Worm (Caenorhabditis elegans): ENCODE data around the gene clc-33.
"Not testable (repeated sequence)": the region's sequence is repeated elsewhere in the genome, so short reads cannot be mapped to it uniquely, and the experiment has no call there.

clc-33 gene

ce11 chrII:840131-840530, at the start of gene clc-33:
Gene clc-33 (plus strand): TSS chrII:840431.
- TF ChIP-seq W03F9.2 (tag; optimal IDR thresholded peaks at IDR 0.05): no peak
- no peak for TF ChIP-seq him-1 (tag; optimal IDR thresholded peaks at IDR 0.05)
- TF ChIP-seq dao-5 (tag; optimal IDR thresholded peaks at IDR 0.05): no peak

DNA sequence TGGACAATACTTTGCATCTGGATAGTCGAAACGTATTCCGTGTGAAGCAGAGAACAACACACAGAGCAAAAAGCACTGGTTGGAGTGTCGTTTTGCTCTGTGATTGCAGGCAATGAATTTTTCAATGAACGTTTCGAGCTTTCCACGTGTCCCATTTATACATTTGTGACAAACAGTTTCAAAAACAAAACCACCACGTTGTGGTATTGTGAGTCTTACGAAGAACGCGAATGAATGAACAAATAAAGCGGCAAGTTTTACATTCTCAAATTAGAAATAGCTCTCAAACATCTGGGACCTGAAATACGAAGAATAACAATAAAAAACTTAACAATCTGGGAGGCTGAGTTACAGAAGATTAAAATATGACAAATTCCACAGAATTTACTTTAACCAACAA, 48.4 kb upstream of the clc-33 start, which contains the start of gene F46F5.1:
TSS of gene F46F5.1 (minus strand) at position 101 of the 400 bp plus-strand sequence.
- TF ChIP-seq him-1 (tag; optimal IDR thresholded peaks at IDR 0.05) (no peak), W03F9.2 (tag; optimal IDR thresholded peaks at IDR 0.05) (no peak), dao-5 (tag; optimal IDR thresholded peaks at IDR 0.05) (no peak)

DNA sequence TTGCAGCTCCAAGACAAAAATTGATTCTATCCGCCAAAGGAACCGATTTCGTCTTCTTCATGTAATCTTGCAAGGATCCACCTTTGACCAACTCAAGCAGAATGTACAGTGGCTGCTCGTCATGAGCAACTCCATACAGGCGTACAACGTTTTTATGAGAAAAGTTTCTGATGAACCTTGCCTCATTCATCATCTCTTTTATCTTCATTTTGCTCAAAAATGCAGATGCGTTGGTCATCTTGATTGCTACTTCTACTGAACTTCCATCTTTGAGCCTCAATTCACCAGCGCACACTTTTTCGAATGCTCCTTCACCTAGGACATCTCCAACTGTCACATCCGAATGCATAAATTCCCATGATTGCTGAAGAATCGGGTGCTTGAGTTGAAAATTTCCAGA, 43.3 kb upstream of the clc-33 start:
- TF ChIP-seq him-1 (tag; optimal IDR thresholded peaks at IDR 0.05) (no peak), W03F9.2 (tag; optimal IDR thresholded peaks at IDR 0.05) (no peak), dao-5 (tag; optimal IDR thresholded peaks at IDR 0.05) (no peak)

- TF ChIP-seq dao-5 (tag; optimal IDR thresholded peaks at IDR 0.05) (no peak), him-1 (tag; optimal IDR thresholded peaks at IDR 0.05) (no peak), W03F9.2 (tag; optimal IDR thresholded peaks at IDR 0.05) (no peak)
Measured at ce11 chrII:797445-797844, 42.8 kb upstream of the clc-33 start.

DNA sequence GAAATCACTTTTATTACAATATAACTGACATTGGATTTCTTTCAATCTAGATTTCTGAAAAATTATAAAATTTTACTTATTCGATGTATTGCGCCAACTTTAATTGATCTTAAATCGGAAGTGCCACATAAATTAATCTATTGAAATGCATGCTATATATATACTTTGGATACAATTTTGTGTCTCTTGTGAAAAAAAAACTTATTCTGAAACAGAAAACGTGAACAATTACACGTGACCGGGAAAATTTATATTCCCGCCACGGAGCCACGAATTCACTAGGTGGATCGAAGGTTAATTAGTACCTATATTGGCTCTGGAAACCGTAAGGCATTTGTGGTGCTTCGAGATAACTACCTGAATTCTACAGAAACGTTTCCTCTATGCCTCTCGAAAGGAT, 40.5 kb upstream of the clc-33 start, which contains the start of gene F46F5.14:
TSS of gene F46F5.14 (plus strand) at position 301 of the 400 bp plus-strand sequence.
- TF ChIP-seq dao-5 (tag; optimal IDR thresholded peaks at IDR 0.05) (no peak), him-1 (tag; optimal IDR thresholded peaks at IDR 0.05) (no peak)

DNA sequence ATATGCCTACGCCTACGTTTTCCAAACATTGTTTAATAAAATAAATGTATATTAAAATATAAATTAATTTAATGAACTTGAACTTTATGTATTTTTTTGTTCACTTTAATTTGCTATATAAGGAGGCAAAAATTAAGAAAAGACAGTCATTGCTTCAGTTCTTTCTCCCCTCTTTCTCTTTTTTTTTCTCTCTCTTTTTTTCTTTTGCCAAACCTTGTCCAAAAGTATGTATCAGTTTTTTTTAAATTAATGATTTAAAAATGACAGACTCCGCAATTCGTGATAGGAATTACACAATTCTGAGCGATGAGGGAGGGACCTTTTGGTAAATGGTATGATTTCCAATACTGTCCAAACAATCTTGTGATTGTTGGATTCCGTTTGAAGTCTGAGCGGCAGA, 37.2 kb upstream of the clc-33 start, which contains the start of gene F46F5.13:
TSS of gene F46F5.13 (plus strand) at position 301 of the 400 bp plus-strand sequence.
- TF ChIP-seq W03F9.2 (tag; optimal IDR thresholded peaks at IDR 0.05): no peak
- no peak for TF ChIP-seq dao-5 (tag; optimal IDR thresholded peaks at IDR 0.05)
- TF ChIP-seq him-1 (tag; optimal IDR thresholded peaks at IDR 0.05): no peak

DNA sequence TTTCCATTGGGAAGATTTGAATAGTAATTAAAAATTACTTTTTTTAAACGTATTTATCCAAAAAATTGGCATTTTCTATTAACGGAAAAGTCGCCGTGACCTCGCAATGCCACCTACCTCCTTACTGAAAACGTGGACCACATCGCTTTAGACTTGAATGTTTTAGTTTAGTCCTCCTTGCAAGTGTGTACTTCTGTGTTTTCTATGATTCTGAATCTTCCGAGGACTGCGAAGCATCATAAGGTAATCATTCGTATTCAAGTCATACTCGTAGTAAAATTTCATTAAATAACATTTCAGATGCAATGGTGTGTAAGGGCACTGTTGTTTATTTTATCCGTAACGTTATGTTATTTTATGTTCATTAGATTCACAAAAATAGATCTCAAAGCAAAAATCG, 31.8 kb upstream of the clc-33 start, which contains the start of gene F46F5.11:
TSS of gene F46F5.11 (plus strand) at position 301 of the 400 bp plus-strand sequence.
- TF ChIP-seq him-1 (tag; optimal IDR thresholded peaks at IDR 0.05) (no peak), W03F9.2 (tag; optimal IDR thresholded peaks at IDR 0.05) (no peak)

DNA sequence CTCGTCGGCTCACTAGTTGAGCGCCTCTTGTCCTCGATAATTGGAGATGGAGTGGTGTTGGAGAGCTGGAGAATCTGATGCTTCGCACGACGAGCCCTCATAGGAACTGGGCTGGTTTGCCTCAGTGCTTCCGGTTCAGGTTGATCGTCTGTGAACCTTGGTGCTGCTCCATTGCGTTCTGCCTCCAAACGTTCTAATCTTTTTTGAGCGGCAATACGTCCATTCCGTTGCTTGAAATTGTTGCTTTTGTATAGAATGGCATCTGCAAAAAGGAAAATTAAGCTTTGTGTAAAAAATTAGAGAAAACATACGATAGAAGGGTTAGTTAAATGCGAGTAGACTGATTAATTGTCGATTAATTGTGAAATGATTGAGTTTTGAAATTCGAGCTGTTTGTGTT, 27.3 kb upstream of the clc-33 start, which contains the start of gene F46F5.5:
TSS of gene F46F5.5 (minus strand) at position 101 of the 400 bp plus-strand sequence.
- TF ChIP-seq W03F9.2 (tag; optimal IDR thresholded peaks at IDR 0.05) (no peak), dao-5 (tag; optimal IDR thresholded peaks at IDR 0.05) (no peak), him-1 (tag; optimal IDR thresholded peaks at IDR 0.05) (no peak)

- TF ChIP-seq dao-5 (tag; optimal IDR thresholded peaks at IDR 0.05): no peak
- no peak for TF ChIP-seq him-1 (tag; optimal IDR thresholded peaks at IDR 0.05)
- no peak for TF ChIP-seq W03F9.2 (tag; optimal IDR thresholded peaks at IDR 0.05)
Measured at ce11 chrII:814737-815136, 25.5 kb upstream of the clc-33 start, which contains the start of gene msrp-3. Gene msrp-3 (minus strand): TSS chrII:814837.

DNA sequence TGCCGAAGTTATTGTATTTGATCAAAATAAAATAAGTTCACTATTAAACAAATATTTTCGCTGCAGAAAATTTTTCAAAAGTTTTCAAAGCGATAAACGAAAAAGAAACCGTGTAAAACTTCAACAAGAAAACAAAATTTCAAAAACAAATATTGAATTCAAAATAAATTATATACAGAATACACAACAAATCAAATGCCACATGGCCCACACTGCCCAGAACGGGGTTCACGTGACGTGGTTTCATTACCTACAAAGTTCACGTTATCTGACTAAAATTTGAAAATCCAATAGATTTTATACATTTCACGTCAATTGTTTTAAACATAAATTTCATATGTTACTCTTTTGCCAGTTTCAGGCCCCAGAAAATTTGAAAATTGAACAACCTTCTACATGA, 19.7 kb upstream of the clc-33 start, which contains the start of gene F46F5.7:
TSS of gene F46F5.7 (minus strand) at position 101 of the 400 bp plus-strand sequence.
- TF ChIP-seq dao-5 (tag; optimal IDR thresholded peaks at IDR 0.05) (no peak), him-1 (tag; optimal IDR thresholded peaks at IDR 0.05) (no peak), W03F9.2 (tag; optimal IDR thresholded peaks at IDR 0.05) (no peak)

ce11 chrII:821514-821913, 18.7 kb upstream of the clc-33 start, which contains the start of gene F46F5.8:
Gene F46F5.8 (minus strand): TSS chrII:821614.
- TF ChIP-seq dao-5 (tag; optimal IDR thresholded peaks at IDR 0.05) (no peak), him-1 (tag; optimal IDR thresholded peaks at IDR 0.05) (no peak), W03F9.2 (tag; optimal IDR thresholded peaks at IDR 0.05) (no peak)

- not testable (repeated sequence) for TF ChIP-seq W03F9.2, dao-5, him-1 (tag; optimal IDR thresholded peaks at IDR 0.05)
Measured at ce11 chrII:822730-823129, 17.5 kb upstream of the clc-33 start, which contains the start of gene msrp-4. Gene msrp-4 (minus strand): TSS chrII:822830.

DNA sequence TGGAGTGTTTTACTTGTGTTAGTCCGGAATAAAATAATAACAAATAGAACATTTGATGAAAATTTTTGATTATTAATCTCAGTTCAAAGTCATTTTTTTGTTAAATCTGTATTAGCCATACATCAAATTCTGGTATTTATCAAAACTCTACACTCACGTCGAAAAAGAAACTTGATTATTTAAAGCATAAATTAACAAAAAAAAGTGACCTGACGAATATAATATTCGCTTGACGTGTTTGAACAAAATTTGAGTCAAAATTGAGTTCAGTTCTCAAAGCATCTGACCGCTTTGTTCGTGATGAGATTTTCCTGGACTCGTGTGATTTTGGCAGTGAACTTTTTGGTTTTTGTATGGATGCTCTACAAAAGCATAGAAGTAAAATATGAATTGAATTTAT, 16.7 kb upstream of the clc-33 start, which contains the start of gene F46F5.10:
TSS of gene F46F5.10 (plus strand) at position 301 of the 400 bp plus-strand sequence.
- TF ChIP-seq dao-5 (tag; optimal IDR thresholded peaks at IDR 0.05) (no peak), W03F9.2 (tag; optimal IDR thresholded peaks at IDR 0.05) (no peak)

ce11 chrII:825521-825920, 14.7 kb upstream of the clc-33 start, which contains the start of gene F28A10.1:
Gene F28A10.1 (plus strand): TSS chrII:825821.
- TF ChIP-seq him-1 (tag; optimal IDR thresholded peaks at IDR 0.05) (no peak), dao-5 (tag; optimal IDR thresholded peaks at IDR 0.05) (no peak), W03F9.2 (tag; optimal IDR thresholded peaks at IDR 0.05) (no peak)

- TF ChIP-seq him-1 (tag; optimal IDR thresholded peaks at IDR 0.05) (no peak), W03F9.2 (tag; optimal IDR thresholded peaks at IDR 0.05) (no peak), dao-5 (tag; optimal IDR thresholded peaks at IDR 0.05) (no peak)
Measured at ce11 chrII:838414-838813, 1.8 kb upstream of the clc-33 start, which contains the start of gene F28A10.8. Gene F28A10.8 (minus strand): TSS chrII:838514.

Data from whole organism, L4/young adult.